Fruit fly (Drosophila melanogaster) whole organism, pupa: ENCODE data around the gene MTF-1.

ENCODE experiments used
- CG10348 ChIP-seq: fragments of 200-800 bp; sonication (Bioruptor generic); IDR thresholded peaks from 2 replicates; pipeline ENCODE4 v1.3.6; 2022; ENCODE audit warnings: missing biosample characterization, missing genetic modification characterization
- CG12605 ChIP-seq: fragments of 200-800 bp; sonication (Bioruptor generic); IDR thresholded peaks from 2 replicates; pipeline ENCODE4 v1.3.6; 2022; ENCODE audit warnings: missing biosample characterization, missing genetic modification characterization
- CG14655 ChIP-seq: fragments of 200-800 bp; sonication (Bioruptor generic); optimal IDR thresholded peaks from 3 replicates; lab custom pipeline; 2017; ENCODE audit warnings: mild to moderate bottlenecking, missing biosample characterization, missing genetic modification reagents, missing genetic modification characterization
- CG15710 ChIP-seq: fragments of 200-800 bp; sonication (Bioruptor generic); optimal IDR thresholded peaks from 2 replicates; lab custom pipeline; 2018; ENCODE audit warnings: missing biosample characterization, mild to moderate bottlenecking, missing genetic modification characterization, moderate library complexity
- CG17806 ChIP-seq: fragments of 200-800 bp; sonication (Bioruptor generic); optimal IDR thresholded peaks from 2 replicates; lab custom pipeline; 2018; ENCODE audit warnings: missing biosample characterization, mild to moderate bottlenecking, missing genetic modification characterization, moderate library complexity
- CG32121 ChIP-seq: fragments of 200-800 bp; sonication (Bioruptor generic); IDR thresholded peaks from 2 replicates; pipeline ENCODE4 v1.3.6; 2022; ENCODE audit warnings: missing biosample characterization, missing genetic modification characterization
- CG8159 ChIP-seq: fragments of 200-800 bp; sonication (Bioruptor generic); optimal IDR thresholded peaks from 3 replicates; lab custom pipeline; 2018; ENCODE audit warnings: missing biosample characterization, mild to moderate bottlenecking, missing genetic modification characterization, moderate library complexity
- EcR ChIP-seq: fragments of 200-800 bp; sonication (Bioruptor generic); optimal IDR thresholded peaks from 3 replicates; lab custom pipeline; 2019; ENCODE audit warnings: missing biosample characterization, missing genetic modification characterization, mild to moderate bottlenecking, moderate library complexity, missing genetic modification reagents
- Pif1A ChIP-seq: fragments of 200-800 bp; sonication (Bioruptor generic); optimal IDR thresholded peaks from 3 replicates; lab custom pipeline; 2016; ENCODE audit warnings: missing biosample characterization, missing genetic modification characterization
- Pif1B ChIP-seq: fragments of 200-800 bp; sonication (Bioruptor generic); optimal IDR thresholded peaks from 3 replicates; lab custom pipeline; 2016; ENCODE audit warnings: missing biosample characterization, missing genetic modification characterization
- Snoo ChIP-seq: fragments of 200-800 bp; sonication (Bioruptor generic); optimal IDR thresholded peaks from 3 replicates; lab custom pipeline; 2017; ENCODE audit warnings: missing biosample characterization, mild to moderate bottlenecking, missing genetic modification characterization, inconsistent platforms
- gl ChIP-seq: fragments of 200-800 bp; sonication (Bioruptor generic); optimal IDR thresholded peaks from 2 replicates; lab custom pipeline; 2018; ENCODE audit warnings: missing biosample characterization, mild to moderate bottlenecking, missing genetic modification characterization
- rn ChIP-seq: fragments of 200-800 bp; sonication (Bioruptor generic); IDR thresholded peaks from 2 replicates; pipeline ENCODE4 v1.3.6; 2022; ENCODE audit warnings: missing biosample characterization, missing genetic modification characterization

- TF ChIP-seq CG10348 (GFP tag; lab: Robert Waterston, UW) (no peak), CG8159 (peak; percentile 41), Pif1B (GFP tag; lab: Kevin White, UChicago) (no peak), EcR (peak; percentile 21), CG12605 (GFP tag; lab: Robert Waterston, UW) (peak; percentile 58; the same call in 1 of the 2 replicates), CG17806 (peak; percentile 46), Snoo (tag; lab: Kevin White, UChicago) (no peak), CG14655 (GFP tag; lab: Kevin White, UChicago) (no peak), rn (no peak), gl (peak; percentile 82), CG15710 (tag; lab: Kevin White, UChicago) (peak; percentile 42), CG32121 (GFP tag; lab: Robert Waterston, UW) (no peak), Pif1A (GFP tag; lab: Kevin White, UChicago) (peak; percentile 17)
Measured at dm6 chr3L:9462794-9463193, 32.7 kb downstream of the MTF-1 start.
